Fruit fly (Drosophila melanogaster) whole organism, embryonic: ENCODE results near the gene Orco.

Experiments
- Blimp-1 ChIP-seq: fragments of 200-800 bp; sonication (Bioruptor generic); optimal IDR thresholded peaks from 3 replicates; lab custom pipeline; 2018; ENCODE audit warnings: missing biosample characterization, missing genetic modification characterization, mild to moderate bottlenecking, moderate library complexity, missing genetic modification reagents
- CG10274 ChIP-seq: fragments of 200-800 bp; sonication (Bioruptor generic); optimal IDR thresholded peaks from 3 replicates; lab custom pipeline; 2017; ENCODE audit warnings: missing biosample characterization, mild to moderate bottlenecking, missing genetic modification characterization
- CG10654 ChIP-seq: fragments of 200-800 bp; sonication (Bioruptor generic); optimal IDR thresholded peaks from 2 replicates; lab custom pipeline; 2016; ENCODE audit warnings: missing biosample characterization, missing genetic modification characterization
- CG11723 ChIP-seq: fragments of 200-800 bp; sonication (Bioruptor generic); optimal IDR thresholded peaks from 2 replicates; lab custom pipeline; 2017; ENCODE audit warnings: missing biosample characterization, mild to moderate bottlenecking, missing genetic modification characterization
- CG12299 ChIP-seq: fragments of 200-800 bp; sonication (Bioruptor generic); optimal IDR thresholded peaks from 2 replicates; lab custom pipeline; 2018; ENCODE audit warnings: missing biosample characterization, mild to moderate bottlenecking, missing genetic modification characterization
- CG12391 ChIP-seq: fragments of 200-800 bp; sonication (Bioruptor generic); optimal IDR thresholded peaks from 3 replicates; lab custom pipeline; 2018; ENCODE audit warnings: missing biosample characterization, mild to moderate bottlenecking, missing genetic modification characterization, moderate library complexity
- CG12942 ChIP-seq: fragments of 200-800 bp; sonication (Bioruptor generic); optimal IDR thresholded peaks from 3 replicates; lab custom pipeline; 2016; ENCODE audit warnings: missing biosample characterization, missing genetic modification characterization
- CG13287 ChIP-seq: fragments of 200-800 bp; sonication (Bioruptor generic); IDR thresholded peaks from 2 replicates; pipeline ENCODE4 v1.3.6; 2022; ENCODE audit warnings: missing biosample characterization, missing genetic modification characterization; ENCODE audit not compliant: partially characterized antibody
- CG1603 ChIP-seq: fragments of 200-800 bp; sonication (Bioruptor generic); optimal IDR thresholded peaks from 2 replicates; lab custom pipeline; 2019; ENCODE audit warnings: missing biosample characterization, mild to moderate bottlenecking, missing genetic modification characterization, moderate library complexity
- CG17385 ChIP-seq: fragments of 200-800 bp; sonication (Bioruptor generic); optimal IDR thresholded peaks from 3 replicates; lab custom pipeline; 2018; ENCODE audit warnings: missing biosample characterization, mild to moderate bottlenecking, missing genetic modification characterization
- CG17802 ChIP-seq: fragments of 200-800 bp; sonication (Bioruptor generic); optimal IDR thresholded peaks from 2 replicates; lab custom pipeline; 2018; ENCODE audit warnings: missing biosample characterization, mild to moderate bottlenecking, missing genetic modification characterization, moderate library complexity
- CG1832 ChIP-seq: fragments of 200-800 bp; sonication (Bioruptor generic); optimal IDR thresholded peaks from 2 replicates; lab custom pipeline; 2017; ENCODE audit warnings: missing biosample characterization, mild to moderate bottlenecking, missing genetic modification characterization, inconsistent platforms
- CG31224 ChIP-seq: fragments of 200-800 bp; sonication (Bioruptor generic); IDR thresholded peaks from 2 replicates; pipeline ENCODE4 v1.3.6; 2022; ENCODE audit warnings: missing biosample characterization, missing genetic modification characterization
- CG31388 ChIP-seq: fragments of 200-800 bp; sonication (Bioruptor generic); optimal IDR thresholded peaks from 2 replicates; lab custom pipeline; 2016; ENCODE audit warnings: missing biosample characterization, missing genetic modification characterization
- CG32767 ChIP-seq: fragments of 200-800 bp; sonication (Bioruptor generic); IDR thresholded peaks from 2 replicates; pipeline ENCODE4 v1.3.6; 2022; ENCODE audit warnings: missing biosample characterization, missing genetic modification characterization
- CG34224 ChIP-seq: fragments of 200-800 bp; sonication (Bioruptor generic); IDR thresholded peaks from 3 replicates; pipeline ENCODE4 v1.3.6; 2022; ENCODE audit warnings: missing biosample characterization, missing genetic modification characterization; ENCODE audit not compliant: partially characterized antibody
- CG42726 ChIP-seq: fragments of 200-800 bp; sonication (Bioruptor generic); IDR thresholded peaks from 2 replicates; pipeline ENCODE4 v1.3.6; 2022; ENCODE audit warnings: missing biosample characterization, missing genetic modification characterization; ENCODE audit not compliant: partially characterized antibody
- CG4282 ChIP-seq: fragments of 200-800 bp; sonication (Bioruptor generic); optimal IDR thresholded peaks from 2 replicates; lab custom pipeline; 2016; ENCODE audit warnings: missing biosample characterization, missing genetic modification characterization
- CG5180 ChIP-seq: fragments of 200-800 bp; sonication (Bioruptor generic); optimal IDR thresholded peaks from 3 replicates; lab custom pipeline; 2017; ENCODE audit warnings: missing biosample characterization, missing genetic modification characterization, mild to moderate bottlenecking, moderate library complexity, missing genetic modification reagents
- CG6175 ChIP-seq: fragments of 200-800 bp; sonication (Bioruptor generic); IDR thresholded peaks from 3 replicates; pipeline ENCODE4 v1.3.6; 2022; ENCODE audit warnings: missing biosample characterization, missing genetic modification characterization
- CG6791 ChIP-seq: fragments of 200-800 bp; sonication (Bioruptor generic); IDR thresholded peaks from 3 replicates; pipeline ENCODE4 v1.3.6; 2022; ENCODE audit warnings: missing biosample characterization, missing genetic modification characterization; ENCODE audit not compliant: partially characterized antibody
- CG9932 ChIP-seq: fragments of 200-800 bp; sonication (Bioruptor generic); IDR thresholded peaks from 2 replicates; pipeline ENCODE4 v1.3.6; 2022; ENCODE audit warnings: missing biosample characterization, missing genetic modification characterization
- CHES-1-like ChIP-seq: fragments of 200-800 bp; sonication (Bioruptor generic); optimal IDR thresholded peaks from 2 replicates; lab custom pipeline; 2016; ENCODE audit warnings: missing biosample characterization, missing genetic modification characterization
- Chrac-16 ChIP-seq: fragments of 200-800 bp; sonication (Bioruptor generic); optimal IDR thresholded peaks from 3 replicates; lab custom pipeline; 2016; ENCODE audit warnings: missing biosample characterization, missing genetic modification characterization
- CkIIα-i1 ChIP-seq: fragments of 200-800 bp; sonication (Bioruptor generic); IDR thresholded peaks from 2 replicates; pipeline ENCODE4 v1.3.6; 2022; ENCODE audit warnings: missing biosample characterization, missing genetic modification characterization
- Dip2 ChIP-seq: fragments of 200-800 bp; sonication (Bioruptor generic); IDR thresholded peaks from 2 replicates; pipeline ENCODE4 v1.3.6; 2022; ENCODE audit warnings: missing biosample characterization, missing genetic modification characterization
- Elba2 ChIP-seq: fragments of 200-800 bp; sonication (Bioruptor generic); optimal IDR thresholded peaks from 3 replicates; lab custom pipeline; 2016; ENCODE audit warnings: missing biosample characterization, missing genetic modification characterization
- HLH4C ChIP-seq: fragments of 200-800 bp; sonication (Bioruptor generic); IDR thresholded peaks from 3 replicates; pipeline ENCODE4 v1.3.6; 2022; ENCODE audit warnings: missing biosample characterization, missing genetic modification characterization; ENCODE audit not compliant: partially characterized antibody
- HmgD ChIP-seq: fragments of 200-800 bp; sonication (Bioruptor generic); optimal IDR thresholded peaks from 3 replicates; lab custom pipeline; 2016; ENCODE audit warnings: missing biosample characterization, missing genetic modification characterization
- Nf-YB ChIP-seq: fragments of 200-800 bp; sonication (Bioruptor generic); optimal IDR thresholded peaks from 3 replicates; lab custom pipeline; 2019; ENCODE audit warnings: missing biosample characterization, mild to moderate bottlenecking, missing genetic modification characterization, moderate library complexity
- Pdp1 ChIP-seq, 2 experiments: fragments of 200-800 bp; sonication (Bioruptor generic); optimal IDR thresholded peaks; 3 replicates each; lab custom pipeline; 2016; ENCODE audit warnings: missing biosample characterization in 2 of 2, missing genetic modification characterization in 2 of 2, mild to moderate bottlenecking in 1 of 2, moderate library complexity in 1 of 2
- Poxn ChIP-seq: fragments of 200-800 bp; sonication (Bioruptor generic); IDR thresholded peaks from 2 replicates; pipeline ENCODE4 v1.3.6; 2022; ENCODE audit warnings: missing biosample characterization, missing genetic modification characterization
- ap ChIP-seq: fragments of 200-800 bp; sonication (Bioruptor generic); IDR thresholded peaks from 2 replicates; pipeline ENCODE4 v1.3.6; 2022; ENCODE audit warnings: missing biosample characterization, missing genetic modification characterization
- ase ChIP-seq: fragments of 200-800 bp; sonication (Bioruptor generic); IDR thresholded peaks from 3 replicates; pipeline ENCODE4 v1.3.6; 2022; ENCODE audit warnings: missing biosample characterization, missing genetic modification characterization
- cad ChIP-seq: fragments of >200 bp; optimal IDR thresholded peaks from 2 replicates; lab custom pipeline; 2017; ENCODE audit warnings: missing biosample characterization, missing genetic modification characterization
- chinmo ChIP-seq: fragments of 200-800 bp; sonication (Bioruptor generic); IDR thresholded peaks from 4 replicates; pipeline ENCODE4 v1.3.6; 2022; ENCODE audit warnings: missing biosample characterization, missing genetic modification characterization; ENCODE audit not compliant: partially characterized antibody
- crp ChIP-seq, 2 experiments: fragments of 200-800 bp; sonication (Bioruptor generic); optimal IDR thresholded peaks; 2 replicates in 1 of 2; 3 replicates in 1 of 2; lab custom pipeline; 2017; ENCODE audit warnings: missing biosample characterization in 2 of 2, missing genetic modification characterization in 2 of 2, mild to moderate bottlenecking in 1 of 2, moderate library complexity in 1 of 2
- dm ChIP-seq: fragments of 200-800 bp; sonication (Bioruptor generic); optimal IDR thresholded peaks from 3 replicates; lab custom pipeline; 2016; ENCODE audit warnings: missing biosample characterization, missing genetic modification characterization
- ems ChIP-seq: fragments of 200-800 bp; sonication (Bioruptor generic); optimal IDR thresholded peaks from 3 replicates; lab custom pipeline; 2016; ENCODE audit warnings: missing biosample characterization, missing genetic modification characterization
- fu2 ChIP-seq: fragments of 200-800 bp; sonication (Bioruptor generic); optimal IDR thresholded peaks from 2 replicates; lab custom pipeline; 2016; ENCODE audit warnings: missing biosample characterization, missing genetic modification characterization
- kay ChIP-seq: fragments of 200-800 bp; sonication (Bioruptor generic); optimal IDR thresholded peaks from 2 replicates; lab custom pipeline; 2016; ENCODE audit warnings: missing biosample characterization, missing genetic modification characterization
- lola ChIP-seq, 3 experiments: fragments of >200 bp in 2 of 3; fragments of 200-800 bp in 1 of 3; sonication (Bioruptor generic) in 1 of 3; optimal IDR thresholded peaks; 2 replicates each; lab custom pipeline; 2017 to 2019; ENCODE audit warnings: missing biosample characterization in 3 of 3, missing genetic modification characterization in 3 of 3, mild to moderate bottlenecking in 1 of 3, moderate library complexity in 1 of 3
- mirr ChIP-seq: fragments of 200-800 bp; sonication (Bioruptor generic); optimal IDR thresholded peaks from 3 replicates; lab custom pipeline; 2018; ENCODE audit warnings: missing biosample characterization, mild to moderate bottlenecking, missing genetic modification characterization
- nmo ChIP-seq: fragments of 200-800 bp; sonication (Bioruptor generic); optimal IDR thresholded peaks from 2 replicates; lab custom pipeline; 2018; ENCODE audit warnings: missing biosample characterization, mild to moderate bottlenecking, missing genetic modification characterization, moderate library complexity
- onecut ChIP-seq: fragments of 200-800 bp; sonication (Bioruptor generic); IDR thresholded peaks from 2 replicates; pipeline ENCODE4 v1.3.6; 2022; ENCODE audit warnings: missing biosample characterization, missing genetic modification characterization
- otp ChIP-seq: fragments of 200-800 bp; sonication (Bioruptor generic); IDR thresholded peaks from 3 replicates; pipeline ENCODE4, ENCODE4 v1.3.6; 2022; ENCODE audit warnings: missing biosample characterization, missing genetic modification characterization
- pum ChIP-seq: fragments of 200-800 bp; sonication (Bioruptor generic); optimal IDR thresholded peaks from 2 replicates; lab custom pipeline; 2016; ENCODE audit warnings: missing biosample characterization, missing genetic modification characterization
- wek ChIP-seq: fragments of 200-800 bp; sonication (Bioruptor generic); optimal IDR thresholded peaks from 3 replicates; lab custom pipeline; 2018; ENCODE audit warnings: missing biosample characterization, mild to moderate bottlenecking, missing genetic modification characterization, moderate library complexity
- zf30C ChIP-seq: fragments of 200-800 bp; sonication (Bioruptor generic); optimal IDR thresholded peaks from 3 replicates; lab custom pipeline; 2018; ENCODE audit warnings: missing biosample characterization, mild to moderate bottlenecking, missing genetic modification characterization

The Orco gene

DNA sequence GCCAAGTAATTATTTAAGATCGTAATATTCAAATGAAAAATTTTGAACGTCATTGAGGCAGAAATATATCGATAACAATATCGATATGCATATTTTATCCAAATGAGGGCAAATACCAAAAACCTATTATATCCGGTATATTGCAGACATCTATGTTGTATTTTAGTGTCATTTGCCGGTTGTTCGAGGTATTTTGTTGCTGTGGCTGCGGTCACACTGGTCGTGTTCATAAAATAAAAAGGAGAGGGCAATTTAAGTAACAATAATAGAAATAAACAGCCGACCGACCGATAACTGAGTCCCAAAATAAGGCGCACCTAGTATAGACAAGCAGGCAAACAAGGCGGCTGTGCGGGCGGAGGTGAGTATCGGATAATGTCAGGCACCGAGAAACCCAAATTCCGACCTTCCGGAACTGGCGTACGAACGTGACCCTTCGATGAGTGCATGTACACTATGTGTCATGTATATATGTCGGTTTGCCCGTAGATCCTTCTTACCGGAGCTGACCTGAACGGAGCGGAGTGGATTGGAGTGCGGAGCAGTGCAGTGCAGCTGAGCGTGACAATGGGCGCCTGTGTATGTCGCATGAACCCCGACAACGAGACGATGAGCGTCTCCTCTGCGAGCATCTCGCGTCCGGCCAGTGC lies 18.3 kb downstream of the Orco start, which contains the start of gene CG1172 (continued):
- no peak for TF ChIP-seq CG9932
- no peak for TF ChIP-seq Blimp-1
- TF ChIP-seq Nf-YB (GFP tag; lab: Kevin White, UChicago), result no peak
- no peak for TF ChIP-seq CG10654 (GFP tag; lab: Kevin White, UChicago)
- TF ChIP-seq kay, result no peak
- TF ChIP-seq CG34224 (GFP tag; lab: Robert Waterston, UW), result peak; percentile 76
- no peak for TF ChIP-seq lola (GFP tag; optimal IDR thresholded peaks at IDR 0.05; lab: Kevin White, UChicago)
- TF ChIP-seq Poxn (GFP tag; lab: Robert Waterston, UW), result no peak
- no peak for TF ChIP-seq CG42726
- TF ChIP-seq HmgD (GFP tag; lab: Kevin White, UChicago), result no peak
- TF ChIP-seq CG12391 (tag; lab: Kevin White, UChicago), result no peak
- no peak for TF ChIP-seq CG10274 (GFP tag; lab: Kevin White, UChicago)
- TF ChIP-seq Pdp1 (GFP tag; optimal IDR thresholded peaks at IDR 0.05; lab: Kevin White, UChicago), result peak in 1 of 2 experiments; percentile 42
- peak; percentile 69 for TF ChIP-seq HLH4C (GFP tag; lab: Robert Waterston, UW)
- peak; percentile 81 for TF ChIP-seq CG1603 (tag; lab: Kevin White, UChicago)
- TF ChIP-seq onecut (GFP tag; lab: Robert Waterston, UW), result no peak
- TF ChIP-seq CG32767 (GFP tag; lab: Robert Waterston, UW), result no peak
- no peak for TF ChIP-seq Elba2
- peak in 1 of 2 experiments; percentile 21 for TF ChIP-seq crp (GFP tag; optimal IDR thresholded peaks at IDR 0.05; lab: Kevin White, UChicago)
- peak; percentile 6 for TF ChIP-seq dm (GFP tag; lab: Kevin White, UChicago)
- no peak for TF ChIP-seq CG31224 (GFP tag; lab: Robert Waterston, UW)
- no peak for TF ChIP-seq CG17802 (tag; lab: Kevin White, UChicago)
- no peak for TF ChIP-seq zf30C
- no peak for TF ChIP-seq CG1832
- TF ChIP-seq CG5180 (GFP tag; lab: Kevin White, UChicago), result no peak
- TF ChIP-seq nmo, result peak; percentile 49
- TF ChIP-seq pum, result no peak
- no peak for TF ChIP-seq CG12942 (GFP tag; lab: Kevin White, UChicago)
- no peak for TF ChIP-seq ems (GFP tag; lab: Kevin White, UChicago)
- 0 out of 4 replicates have a peak, but pooled peaks have one; percentile 48 for TF ChIP-seq chinmo (GFP tag; lab: Robert Waterston, UW)
- TF ChIP-seq Dip2 (GFP tag; lab: Robert Waterston, UW), result no peak
- no peak for TF ChIP-seq CG4282 (GFP tag; lab: Kevin White, UChicago)
- no peak for TF ChIP-seq otp (GFP tag; lab: Robert Waterston, UW)
- TF ChIP-seq ap (GFP tag; lab: Robert Waterston, UW), result no peak
- TF ChIP-seq CG31388 (GFP tag; lab: Kevin White, UChicago), result no peak
- TF ChIP-seq wek (GFP tag; lab: Kevin White, UChicago), result no peak
- no peak for TF ChIP-seq CG17385 (GFP tag; lab: Kevin White, UChicago)
- TF ChIP-seq fu2 (GFP tag; lab: Kevin White, UChicago), result no peak
- TF ChIP-seq CG6791 (GFP tag; lab: Robert Waterston, UW), result peak; percentile 74
- peak; percentile 7 for TF ChIP-seq mirr (GFP tag; lab: Kevin White, UChicago)
- no peak for TF ChIP-seq CG6175
- no peak for TF ChIP-seq Chrac-16 (GFP tag; lab: Kevin White, UChicago)
- TF ChIP-seq CG11723, result no peak
- no peak for TF ChIP-seq cad (GFP tag; lab: Kevin White, UChicago)
- no peak for TF ChIP-seq ase
- peak; percentile 88 for TF ChIP-seq CG13287
- TF ChIP-seq CG12299 (tag; lab: Kevin White, UChicago), result peak; percentile 11
- no peak for TF ChIP-seq CkIIα-i1 (GFP tag; lab: Robert Waterston, UW)
- peak; percentile 18 for TF ChIP-seq CHES-1-like (GFP tag; lab: Kevin White, UChicago)
